Worm (Caenorhabditis elegans): Measurements from ENCODE around the gene sss-1.
A peak's percentile ranks its signal among the peaks of the same experiment; 100 is the strongest.

Gene sss-1

ce11 chrIV:9866865-9867264 lies 26.7 kb downstream of the sss-1 start:
- TF ChIP-seq nhr-28 (tag; optimal IDR thresholded peaks at IDR 0.05) (peak; percentile 86), fkh-10 (GFP tag; optimal IDR thresholded peaks at IDR 0.05) (no peak)

- TF ChIP-seq gei-8 (GFP tag; optimal IDR thresholded peaks at IDR 0.05) (no peak), daf-16 (GFP tag; optimal IDR thresholded peaks at IDR 0.05) (no peak), daf-16 (tag; optimal IDR thresholded peaks at IDR 0.05) (no peak), unc-39 (tag; optimal IDR thresholded peaks at IDR 0.05) (no peak), lin-13 (GFP tag; optimal IDR thresholded peaks at IDR 0.05) (no peak)
Measured at ce11 chrIV:9864778-9865177, 28.8 kb downstream of the sss-1 start, which contains the start of the genes K07F5.15 and K07F5.22. TSS of gene K07F5.15 (plus strand) at chrIV:9865078. TSS of gene K07F5.22 (plus strand) at chrIV:9865078.

ce11 chrIV:9863817-9864216 lies 29.7 kb downstream of the sss-1 start, which contains the start of gene K07F5.16:
TSS of gene K07F5.16 (plus strand) at chrIV:9864117.
- TF ChIP-seq fkh-10 (GFP tag; optimal IDR thresholded peaks at IDR 0.05) = no peak
- TF ChIP-seq ZK546.5 (tag; optimal IDR thresholded peaks at IDR 0.05) = no peak
- no peak for TF ChIP-seq nhr-77 (tag; optimal IDR thresholded peaks at IDR 0.05)
- TF ChIP-seq dve-1 (tag; optimal IDR thresholded peaks at IDR 0.05; ENCODE audit: insufficient read depth) = no peak
- no peak for TF ChIP-seq tag-97 (GFP tag; IDR thresholded peaks at IDR 0.05)
- no peak for TF ChIP-seq snpc-4 (tag; optimal IDR thresholded peaks at IDR 0.05)
- TF ChIP-seq jun-1 (tag; optimal IDR thresholded peaks at IDR 0.05) = no peak
- no peak for TF ChIP-seq dmd-6 (GFP tag; IDR thresholded peaks at IDR 0.05)
- TF ChIP-seq tra-1 (GFP tag; IDR thresholded peaks at IDR 0.05) = no peak

ce11 chrIV:9861921-9862320 lies 31.6 kb downstream of the sss-1 start, which contains the start of gene K07F5.14:
TSS of gene K07F5.14 (plus strand) at chrIV:9862221.
- no peak for TF ChIP-seq spr-1 (tag; optimal IDR thresholded peaks at IDR 0.05)
- no peak for TF ChIP-seq ama-1 (optimal IDR thresholded peaks at IDR 0.05)
- no peak for TF ChIP-seq zag-1 (tag; optimal IDR thresholded peaks at IDR 0.05)
- no peak for TF ChIP-seq nhr-237 (tag; optimal IDR thresholded peaks at IDR 0.05)
- TF ChIP-seq lin-15B (tag; optimal IDR thresholded peaks at IDR 0.05) = no peak
- TF ChIP-seq Y48G9A.11 (GFP tag; IDR thresholded peaks at IDR 0.05) = no peak
- no peak for TF ChIP-seq hif-1 (tag; optimal IDR thresholded peaks at IDR 0.05)
- no peak for TF ChIP-seq zip-2 (tag; optimal IDR thresholded peaks at IDR 0.05)

- no peak for TF ChIP-seq nhr-42 (GFP tag; IDR thresholded peaks at IDR 0.05)
- no peak for TF ChIP-seq ceh-20 (GFP tag; IDR thresholded peaks at IDR 0.05)
- TF ChIP-seq lir-3 (tag; optimal IDR thresholded peaks at IDR 0.05) = no peak
- no peak for TF ChIP-seq F37D6.2 (tag; optimal IDR thresholded peaks at IDR 0.05)
- no peak for TF ChIP-seq ceh-62 (tag; optimal IDR thresholded peaks at IDR 0.05)
- no peak for TF ChIP-seq ztf-7 (tag; optimal IDR thresholded peaks at IDR 0.05)
Measured at ce11 chrIV:9858970-9859369, 34.6 kb downstream of the sss-1 start.

ce11 chrIV:9857952-9858488 lies 35.5 kb downstream of the sss-1 start, which contains the start of gene npp-1:
TSS of gene npp-1 (plus strand) at chrIV:9858488.
- TF ChIP-seq unc-130 (GFP tag; optimal IDR thresholded peaks at IDR 0.05) (peak; percentile 10), R02D3.7 (tag; optimal IDR thresholded peaks at IDR 0.05) (no peak), lsy-2 (tag; optimal IDR thresholded peaks at IDR 0.05) (no peak), fkh-10 (GFP tag; optimal IDR thresholded peaks at IDR 0.05) (no peak), lir-3 (tag; optimal IDR thresholded peaks at IDR 0.05) (no peak), nhr-77 (tag; optimal IDR thresholded peaks at IDR 0.05) (peak; percentile 28), mdl-1 (tag; optimal IDR thresholded peaks at IDR 0.05) (no peak), mxl-2 (GFP tag; conservative IDR thresholded peaks at IDR 0.05) (no peak), attf-4 (tag; optimal IDR thresholded peaks at IDR 0.05) (no peak), T20F7.1 (GFP tag; optimal IDR thresholded peaks at IDR 0.05) (peak; percentile 7), snpc-4 (tag; optimal IDR thresholded peaks at IDR 0.05) (no peak), daf-19 (GFP tag; conservative IDR thresholded peaks at IDR 0.05) (no peak), dve-1 (tag; optimal IDR thresholded peaks at IDR 0.05; ENCODE audit: insufficient read depth) (peak; percentile 20), daf-16 (GFP tag; optimal IDR thresholded peaks at IDR 0.05) (no peak), daf-16 (tag; optimal IDR thresholded peaks at IDR 0.05) (peak; percentile 12), dpl-1 (GFP tag; optimal IDR thresholded peaks at IDR 0.05) (peak; percentile 55), skn-1 (tag; optimal IDR thresholded peaks at IDR 0.05) (no peak), pha-4 (GFP tag; IDR thresholded peaks at IDR 0.05) (no peak), pha-4 (tag; optimal IDR thresholded peaks at IDR 0.05) (no peak), nhr-28 (tag; optimal IDR thresholded peaks at IDR 0.05) (peak; percentile 17), vab-7 (GFP tag; IDR thresholded peaks at IDR 0.05) (0 out of 2 replicates have a peak, but pooled peaks have one; percentile 5), hif-1 (tag; optimal IDR thresholded peaks at IDR 0.05) (no peak), tag-97 (GFP tag; IDR thresholded peaks at IDR 0.05) (no peak), F10B5.3 (tag; optimal IDR thresholded peaks at IDR 0.05) (no peak)

All from whole organism, L4 larva.